Worm (Caenorhabditis elegans): ENCODE results near the gene fmo-5.

- no peak for TF ChIP-seq rnt-1 (tag; optimal IDR thresholded peaks at IDR 0.05)
- TF ChIP-seq lin-39 (tag; optimal IDR thresholded peaks at IDR 0.05) = no peak
- TF ChIP-seq lin-15B (tag; optimal IDR thresholded peaks at IDR 0.05) = no peak
- TF ChIP-seq skn-1 (tag; optimal IDR thresholded peaks at IDR 0.05) = no peak
- no peak for TF ChIP-seq ama-1 (optimal IDR thresholded peaks at IDR 0.05)
- no peak for TF ChIP-seq nhr-76 (tag; optimal IDR thresholded peaks at IDR 0.05)
- no peak for TF ChIP-seq egl-27 (tag; optimal IDR thresholded peaks at IDR 0.05)
- no peak for TF ChIP-seq zag-1 (tag; optimal IDR thresholded peaks at IDR 0.05)
- no peak for TF ChIP-seq unc-62 (GFP tag; optimal IDR thresholded peaks at IDR 0.05)
- TF ChIP-seq F16B12.6 (tag; optimal IDR thresholded peaks at IDR 0.05) = no peak
- no peak for TF ChIP-seq ceh-82 (tag; optimal IDR thresholded peaks at IDR 0.05)
- no peak for TF ChIP-seq ztf-11 (tag; optimal IDR thresholded peaks at IDR 0.05)
- no peak for TF ChIP-seq mdl-1 (tag; optimal IDR thresholded peaks at IDR 0.05)
Measured at ce11 chrV:910588-910987, 7.1 kb upstream of the fmo-5 start.

All from whole organism, L1 larva.